Worm (Caenorhabditis elegans) whole organism, early embryonic: ENCODE measurements around the gene afmd-1.
A peak's percentile ranks its signal among the peaks of the same experiment; 100 is the strongest.

ENCODE experiments used
- B0310.2 ChIP-seq: sonication (generic microtip); optimal IDR thresholded peaks from 2 replicates; lab custom pipeline; 2016; ENCODE audit warnings: mild to moderate bottlenecking, missing genetic modification characterization, missing compliant biosample characterization
- F13C5.2 ChIP-seq: sonication (generic microtip); optimal IDR thresholded peaks from 2 replicates; lab custom pipeline; 2017; ENCODE audit warnings: mild to moderate bottlenecking, missing genetic modification characterization, inconsistent platforms, missing compliant biosample characterization
- aly-1 ChIP-seq: sonication (generic microtip); optimal IDR thresholded peaks from 2 replicates; lab custom pipeline; 2016; ENCODE audit warnings: missing genetic modification characterization, missing compliant biosample characterization
- ama-1 ChIP-seq: fragments of 150-350 bp; optimal IDR thresholded peaks from 2 replicates; lab custom pipeline; 2014
- ceh-13 ChIP-seq: fragments of 200-800 bp; sonication (Bioruptor generic); optimal IDR thresholded peaks from 2 replicates; lab custom pipeline; 2018; ENCODE audit warnings: mild to moderate bottlenecking, missing genetic modification characterization, missing compliant biosample characterization
- ceh-36 ChIP-seq: sonication (generic microtip); optimal IDR thresholded peaks from 2 replicates; lab custom pipeline; 2016; ENCODE audit warnings: missing genetic modification characterization, inconsistent platforms, missing compliant biosample characterization
- ets-7 ChIP-seq: sonication (generic microtip); optimal IDR thresholded peaks from 2 replicates; lab custom pipeline; 2016; ENCODE audit warnings: missing genotype, missing genetic modification characterization, missing compliant biosample characterization
- flt-1 ChIP-seq: fragments of 200-800 bp; sonication (Bioruptor generic); IDR thresholded peaks from 2 replicates; pipeline ENCODE4 v1.3.6; 2022; ENCODE audit warnings: missing genetic modification characterization, missing compliant biosample characterization
- hmbx-1 ChIP-seq: sonication (generic microtip); optimal IDR thresholded peaks from 2 replicates; lab custom pipeline; 2016; ENCODE audit warnings: mild to moderate bottlenecking, missing genetic modification characterization, missing compliant biosample characterization
- hmg-4 ChIP-seq: fragments of 200-800 bp; sonication (Bioruptor generic); optimal IDR thresholded peaks from 2 replicates; lab custom pipeline; 2018; ENCODE audit warnings: mild to moderate bottlenecking, missing genetic modification characterization, missing compliant biosample characterization
- hnd-1 ChIP-seq: sonication (generic microtip); optimal IDR thresholded peaks from 2 replicates; lab custom pipeline; 2016; ENCODE audit warnings: missing genetic modification characterization, missing compliant biosample characterization
- pes-1 ChIP-seq: fragments of 200-800 bp; sonication (Bioruptor generic); IDR thresholded peaks from 2 replicates; pipeline ENCODE4 v1.3.6; 2022; ENCODE audit warnings: missing genetic modification reagents, missing genetic modification characterization, missing compliant biosample characterization
- scrt-1 ChIP-seq: fragments of 200-800 bp; sonication (Bioruptor generic); IDR thresholded peaks from 2 replicates; pipeline ENCODE4 v1.3.6; 2022; ENCODE audit warnings: missing genetic modification characterization, missing compliant biosample characterization
- sea-1 ChIP-seq: fragments of 200-800 bp; sonication (Bioruptor generic); conservative IDR thresholded peaks from 2 replicates; pipeline ENCODE4 v1.3.6; 2022; ENCODE audit warnings: missing genetic modification characterization, missing compliant biosample characterization
- tbx-11 ChIP-seq: fragments of 200-800 bp; sonication (Bioruptor generic); IDR thresholded peaks from 2 replicates; pipeline ENCODE4 v1.3.6; 2022; ENCODE audit warnings: missing genetic modification characterization, missing compliant biosample characterization
- tbx-37 ChIP-seq: fragments of 200-800 bp; sonication (Bioruptor generic); conservative IDR thresholded peaks from 2 replicates; pipeline ENCODE4 v1.3.6; 2022; ENCODE audit warnings: missing genetic modification reagents, missing genetic modification characterization, missing compliant biosample characterization
- tra-4 ChIP-seq: sonication (generic microtip); optimal IDR thresholded peaks from 2 replicates; lab custom pipeline; 2017; ENCODE audit warnings: missing genetic modification characterization, missing compliant biosample characterization

The afmd-1 gene

ce11 chrIV:7212769-7213168 lies 31.3 kb upstream of the afmd-1 start:
- TF ChIP-seq ceh-36 (tag; lab: Kevin White, UChicago) (no peak), ceh-13 (no peak), pes-1 (GFP tag; lab: Robert Waterston, UW) (no peak), ets-7 (tag; lab: Kevin White, UChicago) (no peak), aly-1 (tag; lab: Kevin White, UChicago) (no peak), B0310.2 (no peak), hmbx-1 (no peak), hmg-4 (GFP tag; lab: Kevin White, UChicago) (no peak), tra-4 (tag; lab: Kevin White, UChicago) (no peak), hnd-1 (tag; lab: Kevin White, UChicago) (no peak), flt-1 (no peak)

DNA sequence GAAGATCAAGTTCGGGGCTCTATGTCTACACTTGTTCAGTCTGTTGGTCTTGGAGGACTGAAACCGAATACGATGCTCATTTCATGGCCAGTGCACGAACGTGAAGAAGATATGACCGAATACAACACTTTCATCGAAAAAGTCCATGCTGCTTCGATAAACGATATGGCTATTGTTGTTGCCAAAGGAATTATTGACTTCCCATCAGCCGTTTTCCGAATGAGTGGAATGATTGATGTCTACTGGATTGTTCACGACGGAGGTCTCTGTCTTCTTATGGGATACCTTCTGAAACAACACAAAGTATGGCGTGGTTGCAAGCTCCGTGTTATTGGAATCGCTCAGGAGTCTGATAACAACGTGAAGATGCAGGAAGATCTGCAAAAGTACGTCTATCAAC lies 27.8 kb upstream of the afmd-1 start:
- TF ChIP-seq flt-1 (no peak), scrt-1 (GFP tag; lab: Robert Waterston, UW) (no peak), hmbx-1 (no peak), tbx-11 (GFP tag; lab: Robert Waterston, UW) (no peak), B0310.2 (no peak)

DNA sequence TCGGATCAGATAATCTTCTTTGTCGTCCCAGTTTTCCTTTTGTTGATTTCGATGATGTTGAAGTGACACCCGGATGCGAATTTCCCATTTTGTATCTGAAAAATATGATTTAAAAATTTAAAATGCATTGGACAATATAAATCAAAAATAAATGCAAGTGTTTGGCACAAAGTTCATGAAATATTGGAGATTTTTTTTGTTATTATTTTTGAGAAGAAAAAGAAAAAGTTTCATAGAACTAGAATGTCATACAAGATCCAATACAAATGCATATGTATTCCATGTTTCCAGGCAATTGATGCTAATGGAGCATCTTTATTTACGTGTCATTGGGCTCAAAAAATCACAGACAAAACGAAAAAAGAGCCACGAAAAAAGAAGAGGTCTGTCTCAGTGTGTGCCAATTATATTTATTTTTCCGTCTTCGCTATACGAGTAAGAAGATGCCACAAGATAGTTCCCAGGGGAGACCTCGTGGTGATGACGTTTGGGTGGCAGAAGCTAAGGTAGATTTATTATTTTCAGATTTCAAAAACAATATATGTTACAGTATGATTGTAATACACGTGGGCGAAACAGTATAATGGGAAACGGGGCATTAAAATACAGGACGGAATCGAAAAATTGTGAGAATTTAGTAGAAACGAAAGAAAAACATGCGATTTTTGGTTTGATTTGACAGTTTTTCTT lies 24.5 kb upstream of the afmd-1 start, which contains the start of the genes glb-23 and R13A1.1:
Gene glb-23 (minus strand): TSS at position 101 of the 690 bp plus-strand sequence.
Gene R13A1.1 (plus strand): TSS at position 640 of the 690 bp plus-strand sequence.
- TF ChIP-seq hnd-1 (tag; lab: Kevin White, UChicago), result no peak
- TF ChIP-seq hmbx-1, result no peak
- no peak for TF ChIP-seq B0310.2
- no peak for TF ChIP-seq tbx-37 (GFP tag; lab: Robert Waterston, UW)
- TF ChIP-seq sea-1 (GFP tag; lab: Robert Waterston, UW), result no peak
- TF ChIP-seq hmg-4 (GFP tag; lab: Kevin White, UChicago), result no peak
- TF ChIP-seq F13C5.2 (tag; lab: Kevin White, UChicago), result no peak
- no peak for TF ChIP-seq ceh-36 (tag; lab: Kevin White, UChicago)
- no peak for TF ChIP-seq ets-7 (tag; lab: Kevin White, UChicago)

- TF ChIP-seq tbx-11 (GFP tag; lab: Robert Waterston, UW), result no peak
- TF ChIP-seq ama-1 (lab: Kevin White, UChicago), result no peak
Measured at ce11 chrIV:7222088-7222487, 21.9 kb upstream of the afmd-1 start.

DNA sequence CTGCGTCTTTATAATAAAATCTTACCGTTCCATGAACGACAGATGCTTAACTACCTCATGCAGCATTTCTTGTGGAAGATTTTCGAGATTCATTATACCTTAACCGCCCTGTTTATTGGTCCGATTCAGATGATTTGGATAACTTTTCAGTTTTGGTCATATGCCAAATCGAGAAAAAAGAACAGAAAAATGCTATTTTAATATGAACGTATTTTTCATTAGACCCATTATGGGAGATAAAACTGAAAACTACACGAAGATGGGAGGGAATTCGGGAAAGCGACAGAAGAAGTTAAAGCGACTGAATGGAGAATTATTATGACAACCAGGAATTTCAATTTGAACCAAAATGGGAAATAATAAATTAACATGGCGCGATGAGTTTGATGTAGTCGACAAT lies 17.0 kb upstream of the afmd-1 start, which contains the start of gene R13A1.10:
Gene R13A1.10 (minus strand): TSS at position 101 of the 400 bp plus-strand sequence.
- TF ChIP-seq ets-7 (tag; lab: Kevin White, UChicago) (no peak), tra-4 (tag; lab: Kevin White, UChicago) (no peak), tbx-11 (GFP tag; lab: Robert Waterston, UW) (no peak)

DNA sequence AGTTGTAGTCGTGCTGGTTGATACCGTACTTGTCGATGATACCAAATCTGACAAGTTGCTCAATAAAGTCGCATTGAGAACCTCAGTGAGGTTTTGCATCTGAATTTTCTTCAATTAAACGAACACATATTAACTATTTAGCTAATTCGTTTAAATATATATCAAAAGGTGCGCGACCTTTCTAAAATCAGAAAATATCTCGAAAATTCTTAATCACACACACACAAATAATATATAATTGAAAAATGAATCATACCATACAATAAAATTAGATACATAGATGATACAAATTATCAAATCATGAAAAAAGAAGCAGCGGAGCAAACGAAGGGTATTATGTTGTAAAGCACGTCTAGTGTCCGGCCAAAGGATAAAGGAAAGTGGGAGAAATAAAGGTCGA lies 15.8 kb upstream of the afmd-1 start, which contains the start of gene D2024.5:
Gene D2024.5 (minus strand): TSS at position 101 of the 400 bp plus-strand sequence.
- TF ChIP-seq flt-1, result no peak
- no peak for TF ChIP-seq ama-1 (lab: Kevin White, UChicago)
- no peak for TF ChIP-seq scrt-1 (GFP tag; lab: Robert Waterston, UW)
- no peak for TF ChIP-seq hnd-1 (tag; lab: Kevin White, UChicago)
- TF ChIP-seq hmbx-1, result no peak
- no peak for TF ChIP-seq tbx-37 (GFP tag; lab: Robert Waterston, UW)
- TF ChIP-seq B0310.2, result no peak
- no peak for TF ChIP-seq aly-1 (tag; lab: Kevin White, UChicago)
- TF ChIP-seq sea-1 (GFP tag; lab: Robert Waterston, UW), result no peak
- no peak for TF ChIP-seq pes-1 (GFP tag; lab: Robert Waterston, UW)
- no peak for TF ChIP-seq ets-7 (tag; lab: Kevin White, UChicago)
- TF ChIP-seq ceh-36 (tag; lab: Kevin White, UChicago), result no peak
- no peak for TF ChIP-seq tra-4 (tag; lab: Kevin White, UChicago)
- TF ChIP-seq hmg-4 (GFP tag; lab: Kevin White, UChicago), result no peak
- no peak for TF ChIP-seq ceh-13
- TF ChIP-seq tbx-11 (GFP tag; lab: Robert Waterston, UW), result no peak

DNA sequence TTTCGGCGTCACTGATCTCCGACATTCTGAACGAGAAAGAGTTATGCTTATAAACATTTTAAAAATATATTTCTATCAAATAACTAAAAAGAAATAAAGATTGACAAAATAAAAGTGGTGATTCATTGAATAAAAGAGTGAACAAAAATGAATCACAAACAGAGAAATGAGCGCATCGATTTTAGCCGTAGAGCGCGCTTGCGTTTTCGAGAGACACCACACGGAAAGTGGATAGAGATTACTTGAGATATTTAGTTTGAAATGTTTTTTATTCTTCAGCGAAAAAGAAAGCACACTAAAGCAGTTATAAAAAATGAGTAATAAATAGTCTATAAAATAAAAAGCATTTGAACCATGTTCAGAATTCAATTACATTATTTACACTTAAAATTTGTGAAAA lies 13.8 kb upstream of the afmd-1 start, which contains the start of gene cap-1:
Gene cap-1 (minus strand): TSS at position 26 of the 400 bp plus-strand sequence.
- TF ChIP-seq hmg-4 (GFP tag; lab: Kevin White, UChicago), result no peak
- TF ChIP-seq F13C5.2 (tag; lab: Kevin White, UChicago), result peak; percentile 36
- TF ChIP-seq tbx-37 (GFP tag; lab: Robert Waterston, UW), result peak; percentile 44; the same call in 1 of the 2 replicates
- no peak for TF ChIP-seq ceh-36 (tag; lab: Kevin White, UChicago)

ce11 chrIV:7230935-7231334 lies 13.1 kb upstream of the afmd-1 start, which contains the start of gene D2024.4:
D2024.4 (plus strand) TSS chrIV:7231235.
- TF ChIP-seq scrt-1 (GFP tag; lab: Robert Waterston, UW) (no peak), tbx-11 (GFP tag; lab: Robert Waterston, UW) (no peak), F13C5.2 (tag; lab: Kevin White, UChicago) (no peak), hmg-4 (GFP tag; lab: Kevin White, UChicago) (no peak), flt-1 (no peak), ama-1 (lab: Kevin White, UChicago) (no peak), tra-4 (tag; lab: Kevin White, UChicago) (no peak), hnd-1 (tag; lab: Kevin White, UChicago) (no peak), B0310.2 (no peak), aly-1 (tag; lab: Kevin White, UChicago) (no peak), sea-1 (GFP tag; lab: Robert Waterston, UW) (no peak), ceh-36 (tag; lab: Kevin White, UChicago) (no peak)
